Worm (Caenorhabditis elegans): Measurements from ENCODE around the gene T21B10.3.

Gene T21B10.3

DNA sequence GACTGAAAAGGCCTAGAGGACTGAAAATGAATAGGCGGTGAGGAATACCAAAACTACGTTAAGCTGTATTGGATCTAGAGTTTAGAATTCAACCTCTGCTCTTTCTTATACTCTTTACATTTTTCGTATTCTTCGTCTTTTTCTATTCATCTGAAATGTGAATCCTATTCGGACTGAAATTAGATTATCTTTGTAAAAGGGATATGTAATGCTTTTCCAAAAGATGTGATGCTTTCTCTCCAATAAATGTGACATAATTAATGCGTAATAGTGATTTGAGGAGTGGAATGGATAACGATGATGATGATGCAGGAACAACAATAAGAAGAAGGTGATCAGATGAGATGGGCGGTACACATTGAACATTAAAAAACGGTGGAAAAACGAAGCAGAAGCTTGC, 14.5 kb downstream of the T21B10.3 start:
- TF ChIP-seq unc-62 (GFP tag; optimal IDR thresholded peaks at IDR 0.05), result no peak

DNA sequence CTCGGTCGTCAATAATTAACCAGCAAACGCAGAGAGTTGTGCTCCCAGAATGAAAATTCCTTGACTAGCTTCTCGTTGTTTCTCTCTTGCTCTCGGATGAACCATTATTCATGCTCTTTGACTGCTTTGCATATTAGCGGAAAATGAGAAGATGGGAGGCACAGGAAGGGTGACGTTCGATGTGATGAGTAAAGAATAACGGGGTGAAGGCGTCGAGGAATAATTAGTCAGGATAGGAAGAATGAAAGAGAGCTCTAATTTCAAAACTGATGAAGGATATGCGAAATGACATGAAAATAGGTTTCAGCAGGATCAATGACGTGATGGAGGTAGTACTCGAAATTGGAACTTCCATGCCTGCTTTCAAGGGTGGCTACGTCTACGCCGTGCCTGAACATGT, 17.1 kb downstream of the T21B10.3 start:
- no peak for TF ChIP-seq unc-62 (GFP tag; optimal IDR thresholded peaks at IDR 0.05)

DNA sequence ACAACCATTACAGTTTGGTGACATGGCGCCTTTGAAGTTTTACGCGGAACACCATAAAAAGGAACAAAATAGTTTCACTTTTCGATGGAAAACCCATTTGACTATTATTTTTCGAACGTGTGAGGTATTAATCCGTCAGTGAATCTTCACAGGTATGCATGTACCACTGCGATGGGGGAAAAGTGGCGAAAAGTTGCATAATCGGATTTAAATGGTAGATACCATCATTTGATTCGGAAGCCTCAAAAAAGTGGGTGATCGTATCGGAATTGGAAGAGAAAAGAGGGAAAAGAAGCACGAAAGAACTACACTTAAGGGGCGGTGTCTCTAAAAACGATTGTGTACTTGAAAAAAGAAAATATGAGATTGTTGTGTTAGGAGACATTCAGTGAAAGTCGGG, 19.5 kb downstream of the T21B10.3 start:
- no peak for TF ChIP-seq unc-62 (GFP tag; optimal IDR thresholded peaks at IDR 0.05)

DNA sequence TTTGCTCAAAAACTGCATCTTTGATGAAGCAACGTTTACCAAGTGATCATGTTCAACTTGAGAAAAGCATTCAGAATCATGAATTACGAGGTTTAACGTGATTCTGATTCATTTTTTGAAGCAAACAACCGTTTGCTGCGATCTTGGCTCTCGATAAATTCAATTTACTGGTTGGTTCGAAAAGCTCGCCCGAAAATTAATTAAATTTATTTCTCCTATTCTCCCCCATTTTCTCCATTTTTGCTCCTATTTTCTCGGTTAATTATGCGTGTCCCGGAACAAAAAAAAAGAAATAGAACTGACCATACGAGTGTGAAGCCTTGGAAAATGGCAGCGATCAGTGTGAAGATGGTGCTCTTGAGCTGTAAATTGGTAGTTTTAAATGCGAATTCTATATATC, 22.7 kb downstream of the T21B10.3 start:
- TF ChIP-seq unc-62 (GFP tag; optimal IDR thresholded peaks at IDR 0.05), result no peak

DNA sequence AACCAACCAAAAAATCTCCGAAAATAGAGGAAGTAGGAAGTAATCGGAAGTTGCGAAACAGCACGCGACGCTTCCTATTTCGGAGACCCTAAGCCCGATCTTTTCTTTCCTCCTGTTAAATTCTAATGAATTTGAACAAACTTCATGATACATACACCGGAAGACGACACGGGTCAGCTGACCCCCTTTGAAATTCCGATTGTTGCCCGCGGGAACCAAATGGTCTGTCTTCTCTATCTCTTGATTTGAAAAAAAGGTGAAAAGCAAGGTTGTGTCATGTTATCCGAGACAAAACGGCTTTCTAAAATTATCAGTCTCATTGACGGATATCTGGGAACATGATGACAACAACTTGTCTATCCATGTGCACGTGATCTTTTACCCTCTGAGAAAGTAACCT, 24.9 kb downstream of the T21B10.3 start:
- no peak for TF ChIP-seq unc-62 (GFP tag; optimal IDR thresholded peaks at IDR 0.05)

DNA sequence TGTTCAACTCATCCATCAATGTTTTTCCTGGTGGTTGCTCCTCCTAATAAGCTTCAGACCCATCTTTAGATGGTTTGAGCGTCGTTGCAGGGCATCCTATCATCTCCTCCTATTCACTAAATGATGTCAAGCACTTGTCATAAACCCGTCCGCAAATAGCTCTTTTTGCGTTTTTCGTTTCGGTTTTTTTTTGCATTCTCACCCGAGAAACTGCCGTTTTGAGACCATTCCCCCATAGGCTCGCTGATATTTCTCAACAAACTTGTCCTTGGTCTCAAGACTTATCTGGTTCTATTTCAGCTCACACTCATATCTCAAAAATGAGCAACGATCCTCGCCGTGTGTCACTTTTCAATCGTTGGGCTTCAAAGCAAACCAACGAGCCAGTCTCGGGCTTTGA, 26.2 kb downstream of the T21B10.3 start, which contains the start of gene cal-2:
cal-2 (plus strand) TSS at position 301 of the 400 bp plus-strand sequence.
- TF ChIP-seq unc-62 (GFP tag; optimal IDR thresholded peaks at IDR 0.05), result no peak

DNA sequence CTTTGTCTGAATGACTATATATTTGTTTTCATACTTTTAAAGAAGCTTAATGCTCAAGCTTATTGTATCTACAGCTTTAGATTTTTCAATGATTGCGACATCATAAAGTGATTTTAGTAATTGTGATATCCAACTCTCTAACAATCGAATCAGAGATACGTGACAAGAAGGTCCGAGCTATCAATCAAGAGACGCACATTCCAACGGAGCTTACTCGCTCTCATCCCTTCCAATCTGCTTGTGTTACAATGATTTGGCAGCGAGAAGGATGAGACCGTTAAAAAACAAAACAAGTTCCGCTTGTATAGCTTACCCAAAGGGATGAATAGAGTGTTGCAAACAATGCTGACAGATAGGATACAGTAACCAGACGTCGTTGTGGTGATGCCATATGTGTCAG, 27.3 kb downstream of the T21B10.3 start:
- TF ChIP-seq unc-62 (GFP tag; optimal IDR thresholded peaks at IDR 0.05), result no peak

DNA sequence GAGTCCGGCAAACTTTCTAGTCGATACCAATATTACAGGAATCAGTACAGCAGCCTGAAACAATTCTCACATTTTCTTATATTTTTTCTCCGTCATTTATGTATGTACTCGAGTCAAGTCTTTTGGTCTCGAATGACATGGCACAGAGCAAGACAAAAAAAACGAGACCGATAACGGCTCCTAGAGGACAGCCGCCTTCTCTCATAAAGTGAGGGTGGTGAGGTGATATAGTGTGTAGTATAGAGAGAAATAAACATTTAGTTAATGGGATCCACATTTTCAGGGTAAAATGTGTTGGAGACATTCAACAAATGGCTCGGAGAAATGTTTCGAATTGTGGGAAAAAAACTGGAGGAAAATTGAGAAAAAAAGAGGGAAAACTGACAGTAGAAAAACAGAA, 28.0 kb downstream of the T21B10.3 start:
- no peak for TF ChIP-seq unc-62 (GFP tag; optimal IDR thresholded peaks at IDR 0.05)

DNA sequence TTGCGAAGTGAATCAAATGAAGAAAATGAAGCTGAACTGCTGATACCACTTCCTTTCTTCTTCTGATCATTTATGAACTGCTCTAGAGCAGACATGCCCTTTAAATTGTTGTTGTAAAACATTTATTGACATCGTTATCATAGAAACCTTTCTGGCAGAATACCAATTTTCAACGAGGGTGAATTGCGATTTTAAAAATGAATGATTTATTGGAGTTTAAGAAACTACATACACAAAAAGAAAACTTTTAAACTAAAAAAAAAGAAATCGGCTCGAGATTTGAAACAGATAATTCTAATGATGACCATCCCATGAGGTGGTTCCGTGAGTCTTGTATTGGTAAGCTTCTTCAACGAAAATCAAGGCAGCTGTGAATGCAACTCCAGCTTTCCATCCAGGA, 29.9 kb downstream of the T21B10.3 start, which contains the start of gene sftd-3:
sftd-3 (minus strand) TSS at position 101 of the 400 bp plus-strand sequence.
- TF ChIP-seq unc-62 (GFP tag; optimal IDR thresholded peaks at IDR 0.05), result no peak

DNA sequence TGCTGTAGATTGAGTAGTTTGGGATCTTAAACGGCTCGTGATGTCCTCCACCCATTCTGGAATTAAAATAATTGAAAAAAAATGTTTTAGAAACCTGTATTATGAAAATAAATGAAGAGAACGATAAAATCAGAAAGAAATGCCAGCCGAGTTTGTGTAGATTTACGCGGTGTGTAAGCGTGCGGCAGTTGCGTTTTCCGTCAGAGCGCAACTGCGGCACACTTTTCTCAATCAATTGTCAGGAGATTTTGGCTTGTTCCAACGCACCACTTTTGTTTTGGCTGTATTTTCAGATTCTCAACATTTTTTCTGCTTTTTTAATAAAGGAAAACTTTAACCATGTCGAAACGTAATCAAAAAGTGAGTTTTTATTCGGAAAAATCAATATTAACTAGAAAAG, 30.7 kb downstream of the T21B10.3 start, which contains the start of the genes ndub-3 and C18E9.2:
ndub-3 (minus strand) TSS at position 56 of the 400 bp plus-strand sequence.
C18E9.2 (plus strand) TSS at position 172 of the 400 bp plus-strand sequence.
- no peak for TF ChIP-seq unc-62 (GFP tag; optimal IDR thresholded peaks at IDR 0.05)

DNA sequence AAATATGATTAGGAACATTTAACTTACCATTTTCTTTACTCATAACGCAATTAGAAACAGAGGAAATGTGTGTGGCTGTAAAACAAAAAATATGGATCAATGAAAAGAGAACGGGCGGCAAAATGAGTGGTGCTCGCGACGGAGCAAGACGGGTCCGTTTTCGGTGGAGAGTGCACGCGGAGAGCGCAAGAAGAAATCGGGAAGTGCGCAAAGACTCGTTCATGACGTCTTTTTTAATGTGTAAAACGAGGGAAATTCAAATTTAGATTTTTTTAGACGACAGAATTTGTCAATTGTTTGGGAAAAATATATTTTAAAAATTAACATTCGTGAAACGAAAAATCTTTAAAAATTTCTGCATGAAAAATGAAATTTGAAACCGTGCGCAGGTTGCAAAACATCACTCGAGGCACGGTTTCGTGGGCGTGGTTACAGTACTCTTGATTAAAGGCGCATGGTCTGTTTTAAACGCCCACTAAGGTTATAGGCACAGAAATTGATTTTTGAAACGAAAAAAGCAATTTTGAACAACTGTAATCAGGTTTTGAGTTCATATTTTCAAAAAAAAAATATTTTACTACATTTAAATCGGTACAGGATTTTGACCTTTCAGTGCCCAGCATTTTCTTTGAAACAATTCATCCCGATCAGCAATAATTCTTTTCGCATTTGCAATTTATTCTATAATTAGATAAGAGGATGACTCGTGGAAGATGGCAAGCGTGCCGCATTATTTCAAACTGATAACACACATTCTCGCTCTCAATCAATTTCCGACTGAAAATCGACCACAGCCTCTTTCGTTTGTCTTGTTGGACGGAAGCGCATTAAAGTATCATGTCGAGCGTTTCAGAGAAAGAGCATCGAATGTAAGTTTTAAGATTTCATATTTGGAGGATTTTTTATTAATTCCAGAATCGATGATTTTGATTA, 35.3 kb downstream of the T21B10.3 start, which contains the start of the genes szy-20 and C18E9.5:
szy-20 (minus strand) TSS at position 83 of the 933 bp plus-strand sequence.
C18E9.5 (plus strand) TSS at position 730 of the 933 bp plus-strand sequence.
- no peak for TF ChIP-seq unc-62 (GFP tag; optimal IDR thresholded peaks at IDR 0.05)

DNA sequence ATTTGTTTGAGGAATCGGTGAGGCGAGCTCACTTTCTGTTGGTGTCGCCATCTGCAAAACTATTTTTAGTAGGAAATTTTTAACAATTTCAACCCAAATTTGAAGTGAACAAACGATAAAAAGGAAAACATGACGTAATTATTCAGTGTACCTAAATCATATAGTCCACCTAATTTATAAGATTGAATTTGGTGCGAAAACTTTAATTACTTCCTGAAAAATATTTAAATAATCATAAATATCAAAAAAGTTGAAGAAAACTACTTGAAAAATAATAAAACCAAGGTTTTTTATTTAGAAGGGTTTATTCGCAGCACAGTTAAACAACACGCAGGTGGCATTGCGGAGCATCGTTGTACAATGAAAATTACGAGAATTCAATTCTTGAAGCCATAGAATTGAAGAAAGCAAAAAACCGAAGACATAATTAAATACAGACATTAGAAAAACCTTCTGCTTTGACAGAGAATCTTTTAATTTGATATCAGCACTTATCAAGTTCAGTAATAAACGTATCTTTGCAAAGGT, 39.4 kb downstream of the T21B10.3 start, which contains the start of gene tomm-40:
tomm-40 (minus strand) TSS at position 51 of the 528 bp plus-strand sequence.
- no peak for TF ChIP-seq unc-62 (GFP tag; optimal IDR thresholded peaks at IDR 0.05)

DNA sequence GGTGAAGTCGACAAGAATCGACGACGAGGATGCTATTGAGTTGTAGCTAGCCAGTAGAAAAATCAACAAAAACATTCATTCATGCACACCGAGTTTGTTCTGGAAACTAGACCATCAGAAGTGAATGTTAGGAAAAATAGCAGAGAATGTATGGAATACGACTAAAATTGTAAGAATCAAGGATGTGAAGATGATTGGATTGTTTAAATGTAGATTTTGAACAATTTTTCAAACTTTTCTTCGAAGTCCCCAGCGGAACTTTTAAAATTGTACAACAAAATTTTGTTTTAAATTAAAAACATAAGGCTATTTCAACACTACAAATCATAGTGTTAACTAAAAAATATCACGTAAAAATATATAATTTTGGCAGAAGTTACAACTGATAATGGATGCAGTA, 48.5 kb downstream of the T21B10.3 start, which contains the start of gene C18E9.7:
C18E9.7 (minus strand) TSS at position 101 of the 400 bp plus-strand sequence.
- TF ChIP-seq unc-62 (GFP tag; optimal IDR thresholded peaks at IDR 0.05), result no peak

DNA sequence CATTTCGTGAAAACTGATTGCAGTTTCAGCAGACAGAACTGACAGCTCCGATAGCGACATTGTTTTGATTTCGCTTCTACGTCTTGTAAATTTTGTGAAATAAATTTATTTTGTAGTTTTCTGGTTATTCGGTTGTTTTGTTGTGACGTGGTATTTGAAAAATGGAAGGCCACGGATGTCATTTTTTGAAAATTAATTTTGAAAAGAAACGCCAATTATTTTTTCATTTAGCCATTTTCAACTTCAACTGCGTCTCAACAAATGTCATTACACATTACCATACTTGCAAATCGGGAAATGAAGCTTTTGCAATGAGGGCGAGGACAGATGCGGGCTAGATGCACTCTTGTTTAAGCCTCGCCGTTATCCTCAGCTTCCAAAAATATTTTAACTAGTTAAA, 53.8 kb downstream of the T21B10.3 start, which contains the start of gene C18E9.8:
C18E9.8 (minus strand) TSS at position 101 of the 400 bp plus-strand sequence.
- TF ChIP-seq unc-62 (GFP tag; optimal IDR thresholded peaks at IDR 0.05), result no peak
